Worm (Caenorhabditis elegans) whole organism, late embryonic: ENCODE measurements around the gene T28H11.8.

Experiments
- K09A11.1 ChIP-seq: sonication (generic microtip); optimal IDR thresholded peaks from 2 replicates; lab custom pipeline; 2017; ENCODE audit warnings: antibody characterized with exemption, mild to moderate bottlenecking, missing genetic modification characterization, missing compliant biosample characterization; ENCODE audit not compliant: insufficient read depth
- ama-1 ChIP-seq: fragments of 150-350 bp; optimal IDR thresholded peaks from 2 replicates; lab custom pipeline; 2014
- ceh-22 ChIP-seq: sonication (generic microtip); optimal IDR thresholded peaks from 2 replicates; lab custom pipeline; 2017; ENCODE audit warnings: missing biosample characterization, missing genetic modification characterization
- dve-1 ChIP-seq: sonication (generic microtip); optimal IDR thresholded peaks from 2 replicates; lab custom pipeline; 2017; ENCODE audit warnings: antibody characterized with exemption, mild to moderate bottlenecking, missing genetic modification characterization, missing compliant biosample characterization
- gmeb-2 ChIP-seq: sonication (generic microtip); optimal IDR thresholded peaks from 2 replicates; lab custom pipeline; 2016; ENCODE audit warnings: missing genetic modification characterization, inconsistent platforms, missing compliant biosample characterization
- nfya-1 ChIP-seq: sonication (generic microtip); optimal IDR thresholded peaks from 2 replicates; lab custom pipeline; 2017; ENCODE audit warnings: missing genetic modification characterization, mild to moderate bottlenecking, missing compliant biosample characterization, antibody characterized with exemption, moderate library complexity
- pag-3 ChIP-seq: sonication (generic microtip); optimal IDR thresholded peaks from 2 replicates; lab custom pipeline; 2016; ENCODE audit warnings: missing compliant biosample characterization, missing genetic modification characterization, borderline replicate concordance
- pqm-1 ChIP-seq: sonication (generic microtip); optimal IDR thresholded peaks from 2 replicates; lab custom pipeline; 2016; ENCODE audit warnings: missing genetic modification characterization, missing compliant biosample characterization
- sdc-2 ChIP-seq: sonication (generic microtip); optimal IDR thresholded peaks from 2 replicates; lab custom pipeline; 2016; ENCODE audit warnings: missing genotype, missing genetic modification characterization, missing compliant biosample characterization
- sox-2 ChIP-seq: fragments of 200-800 bp; sonication (Bioruptor generic); IDR thresholded peaks from 2 replicates; pipeline ENCODE4 v1.3.6; 2022; ENCODE audit warnings: missing genetic modification reagents, missing genetic modification characterization, missing compliant biosample characterization
- unc-86 ChIP-seq: sonication (generic microtip); optimal IDR thresholded peaks from 2 replicates; lab custom pipeline; 2016; ENCODE audit warnings: missing genetic modification characterization, missing compliant biosample characterization
- ztf-16 ChIP-seq: sonication (generic microtip); optimal IDR thresholded peaks from 2 replicates; lab custom pipeline; 2017; ENCODE audit warnings: missing genetic modification characterization, missing compliant biosample characterization

DNA sequence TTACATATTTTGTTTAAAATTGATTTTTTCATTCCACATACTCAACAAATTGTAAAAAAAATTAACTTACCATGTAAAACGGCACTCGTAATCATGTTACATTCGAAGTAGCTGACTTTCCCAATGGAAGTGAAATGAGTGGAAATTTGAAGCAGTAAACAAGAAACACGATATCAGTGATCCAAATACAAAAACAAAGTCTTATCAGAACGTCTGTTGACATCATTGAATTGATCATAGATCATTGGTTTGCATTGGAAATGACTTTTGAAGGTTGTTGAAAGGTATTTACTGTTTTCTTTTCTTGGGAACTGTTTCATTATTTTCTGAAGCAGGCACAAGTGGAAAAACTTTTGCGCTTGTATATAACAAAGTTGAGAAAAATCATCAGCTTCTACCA is 44.4 kb downstream of the T28H11.8 start, which contains the start of gene Y9C9A.16:
- TF ChIP-seq sdc-2 (tag; lab: Kevin White, UChicago) = no peak
- no peak for TF ChIP-seq gmeb-2 (tag; lab: Kevin White, UChicago)
- TF ChIP-seq sox-2 = no peak
- TF ChIP-seq ceh-22 (tag; lab: Kevin White, UChicago) = no peak
- TF ChIP-seq dve-1 (tag; lab: Kevin White, UChicago) = no peak
- no peak for TF ChIP-seq ztf-16 (tag; lab: Kevin White, UChicago)
- no peak for TF ChIP-seq pqm-1
- no peak for TF ChIP-seq ama-1 (lab: Kevin White, UChicago)
- no peak for TF ChIP-seq unc-86 (tag; lab: Kevin White, UChicago)
- no peak for TF ChIP-seq nfya-1 (tag; lab: Kevin White, UChicago)
- no peak for TF ChIP-seq pag-3 (tag; lab: Kevin White, UChicago)
- TF ChIP-seq K09A11.1 (tag; lab: Kevin White, UChicago) = no peak
